Fruit fly (Drosophila melanogaster) whole organism, embryonic: ENCODE results near the gene ALiX.

Experiments used
- CG1024 ChIP-seq: fragments of 200-800 bp; sonication (Bioruptor generic); IDR thresholded peaks from 2 replicates; pipeline ENCODE4 v1.3.6; 2022; ENCODE audit warnings: missing biosample characterization, missing genetic modification characterization
- CG12659 ChIP-seq: fragments of 200-800 bp; sonication (Bioruptor generic); optimal IDR thresholded peaks from 3 replicates; lab custom pipeline; 2017; ENCODE audit warnings: mild to moderate bottlenecking, missing biosample characterization, missing genetic modification reagents, missing genetic modification characterization
- CG14441 ChIP-seq: fragments of 200-800 bp; sonication (Bioruptor generic); IDR thresholded peaks from 2 replicates; pipeline ENCODE4 v1.3.6; 2022; ENCODE audit warnings: missing biosample characterization, missing genetic modification characterization
- CG15514 ChIP-seq: fragments of 200-800 bp; sonication (Bioruptor generic); optimal IDR thresholded peaks from 3 replicates; lab custom pipeline; 2017; ENCODE audit warnings: missing biosample characterization, missing genetic modification characterization, mild to moderate bottlenecking, moderate library complexity, missing genetic modification reagents
- CG1602 ChIP-seq: fragments of 200-800 bp; sonication (Bioruptor generic); optimal IDR thresholded peaks from 3 replicates; lab custom pipeline; 2016; ENCODE audit warnings: missing biosample characterization, missing genetic modification characterization
- CG17829 ChIP-seq: fragments of 200-800 bp; optimal IDR thresholded peaks from 2 replicates; lab custom pipeline; 2019; ENCODE audit warnings: missing biosample characterization, mild to moderate bottlenecking, missing genetic modification characterization, moderate library complexity
- CG2116 ChIP-seq: fragments of 200-800 bp; sonication (Bioruptor generic); optimal IDR thresholded peaks from 3 replicates; lab custom pipeline; 2018; ENCODE audit warnings: missing biosample characterization, mild to moderate bottlenecking, missing genetic modification characterization
- CG2120 ChIP-seq: fragments of 200-800 bp; sonication (Bioruptor generic); optimal IDR thresholded peaks from 3 replicates; lab custom pipeline; 2016; ENCODE audit warnings: missing biosample characterization, missing genetic modification characterization
- CG30431 ChIP-seq: fragments of 200-800 bp; sonication (Bioruptor generic); optimal IDR thresholded peaks from 2 replicates; lab custom pipeline; 2017; ENCODE audit warnings: missing biosample characterization, missing genetic modification characterization
- CG3065 ChIP-seq: fragments of 200-800 bp; sonication (Bioruptor generic); optimal IDR thresholded peaks from 2 replicates; lab custom pipeline; 2016; ENCODE audit warnings: missing biosample characterization, missing genetic modification characterization
- CG31365 ChIP-seq: fragments of 200-800 bp; sonication (Bioruptor generic); optimal IDR thresholded peaks from 2 replicates; lab custom pipeline; 2018; ENCODE audit warnings: missing biosample characterization, mild to moderate bottlenecking, missing genetic modification characterization
- CG33557 ChIP-seq: fragments of 200-800 bp; sonication (Bioruptor generic); optimal IDR thresholded peaks from 2 replicates; lab custom pipeline; 2019; ENCODE audit warnings: missing biosample characterization, mild to moderate bottlenecking, missing genetic modification characterization, moderate library complexity
- CG7745 ChIP-seq: fragments of 200-800 bp; sonication (Bioruptor generic); optimal IDR thresholded peaks from 2 replicates; lab custom pipeline; 2018; ENCODE audit warnings: missing biosample characterization, mild to moderate bottlenecking, missing genetic modification characterization, moderate library complexity
- CG7963 ChIP-seq: fragments of 200-800 bp; sonication (Bioruptor generic); IDR thresholded peaks from 3 replicates; pipeline ENCODE4 v1.3.6; 2022; ENCODE audit warnings: missing biosample characterization, missing genetic modification characterization; ENCODE audit not compliant: partially characterized antibody
- CG8281 ChIP-seq: fragments of 200-800 bp; sonication (Bioruptor generic); optimal IDR thresholded peaks from 2 replicates; lab custom pipeline; 2018; ENCODE audit warnings: missing biosample characterization, mild to moderate bottlenecking, missing genetic modification characterization, moderate library complexity
- CG8290 ChIP-seq, 3 experiments: fragments of 200-800 bp; sonication (Bioruptor generic); optimal IDR thresholded peaks; 2 replicates each; lab custom pipeline; 2016 to 2019; ENCODE audit warnings: missing biosample characterization in 3 of 3, missing genetic modification characterization in 3 of 3, mild to moderate bottlenecking in 2 of 3, moderate library complexity in 1 of 3
- CG8924 ChIP-seq: fragments of 200-800 bp; optimal IDR thresholded peaks from 3 replicates; lab custom pipeline; 2019; ENCODE audit warnings: missing biosample characterization, mild to moderate bottlenecking, missing genetic modification characterization, moderate library complexity
- CTCF ChIP-seq: fragments of 200-800 bp; sonication (Bioruptor generic); optimal IDR thresholded peaks from 2 replicates; lab custom pipeline; 2017; ENCODE audit warnings: missing biosample characterization, mild to moderate bottlenecking, missing genetic modification characterization, moderate library complexity
- Dbx ChIP-seq: fragments of 200-800 bp; sonication (Bioruptor generic); IDR thresholded peaks from 3 replicates; pipeline ENCODE4 v1.3.6; 2022; ENCODE audit warnings: missing biosample characterization, missing genetic modification characterization
- Dp ChIP-seq: fragments of 200-800 bp; sonication (Bioruptor generic); optimal IDR thresholded peaks from 2 replicates; lab custom pipeline; 2018; ENCODE audit warnings: missing biosample characterization, mild to moderate bottlenecking, missing genetic modification characterization, moderate library complexity
- Elba2 ChIP-seq: fragments of 200-800 bp; sonication (Bioruptor generic); optimal IDR thresholded peaks from 3 replicates; lab custom pipeline; 2016; ENCODE audit warnings: missing biosample characterization, missing genetic modification characterization
- Ets65A ChIP-seq: fragments of 200-800 bp; sonication (Bioruptor generic); peaks from one replicate; lab custom pipeline; 2016; ENCODE audit warnings: missing biosample characterization, missing genetic modification characterization
- Gug ChIP-seq: fragments of 200-800 bp; sonication (Bioruptor generic); IDR thresholded peaks from 4 replicates; pipeline ENCODE4 v1.3.6; 2022; ENCODE audit warnings: missing biosample characterization, missing genetic modification characterization
- Lhr ChIP-seq: fragments of 200-800 bp; sonication (Bioruptor generic); optimal IDR thresholded peaks from 3 replicates; lab custom pipeline; 2017; ENCODE audit warnings: mild to moderate bottlenecking, missing biosample characterization, missing genetic modification reagents, missing genetic modification characterization
- Myb ChIP-seq: fragments of 200-800 bp; sonication (Bioruptor generic); optimal IDR thresholded peaks from 2 replicates; lab custom pipeline; 2016; ENCODE audit warnings: missing biosample characterization, missing genetic modification characterization
- Opbp ChIP-seq: fragments of 200-800 bp; sonication (Bioruptor generic); IDR thresholded peaks from 3 replicates; pipeline ENCODE4 v1.3.6; 2022; ENCODE audit warnings: missing biosample characterization, missing genetic modification characterization; ENCODE audit not compliant: partially characterized antibody
- Scr ChIP-seq: fragments of 200-800 bp; sonication (Bioruptor generic); IDR thresholded peaks from 2 replicates; pipeline ENCODE4 v1.3.6; 2022; ENCODE audit warnings: missing biosample characterization, missing genetic modification characterization; ENCODE audit not compliant: partially characterized antibody
- Ssrp ChIP-seq: fragments of 200-800 bp; sonication (Bioruptor generic); optimal IDR thresholded peaks from 2 replicates; lab custom pipeline; 2018; ENCODE audit warnings: missing biosample characterization, mild to moderate bottlenecking, missing genetic modification characterization, moderate library complexity
- amos ChIP-seq: fragments of 200-800 bp; sonication (Bioruptor generic); IDR thresholded peaks from 2 replicates; pipeline ENCODE4 v1.3.6; 2022; ENCODE audit warnings: missing biosample characterization, missing genetic modification characterization; ENCODE audit not compliant: partially characterized antibody
- ato ChIP-seq: fragments of 200-800 bp; sonication (Bioruptor generic); IDR thresholded peaks from 2 replicates; pipeline ENCODE4 v1.3.6; 2022; ENCODE audit warnings: missing biosample characterization, missing genetic modification characterization; ENCODE audit not compliant: partially characterized antibody
- bsh ChIP-seq, 2 experiments: fragments of 200-800 bp; sonication (Bioruptor generic); optimal IDR thresholded peaks; 2 replicates each; lab custom pipeline; 2017 to 2018; ENCODE audit warnings: mild to moderate bottlenecking in 2 of 2, missing biosample characterization in 2 of 2, missing genetic modification characterization in 2 of 2, moderate library complexity in 1 of 2
- croc ChIP-seq: fragments of 200-800 bp; sonication (Bioruptor generic); conservative IDR thresholded peaks from 3 replicates; pipeline ENCODE4 v1.3.6; 2022; ENCODE audit warnings: missing biosample characterization, missing genetic modification characterization
- crol ChIP-seq: fragments of 200-800 bp; sonication (Bioruptor generic); IDR thresholded peaks from 2 replicates; pipeline ENCODE4 v1.3.6; 2022; ENCODE audit warnings: missing biosample characterization, missing genetic modification characterization
- cwo ChIP-seq: fragments of 200-800 bp; sonication (Bioruptor generic); optimal IDR thresholded peaks from 3 replicates; lab custom pipeline; 2017; ENCODE audit warnings: missing biosample characterization, missing genetic modification characterization, mild to moderate bottlenecking, moderate library complexity, missing genetic modification reagents
- eve ChIP-seq, 2 experiments: fragments of >200 bp; optimal IDR thresholded peaks; 2 replicates each; lab custom pipeline; 2017; ENCODE audit warnings: missing biosample characterization in 2 of 2, missing genetic modification characterization in 2 of 2
- ewg ChIP-seq: fragments of 200-800 bp; sonication (Bioruptor generic); optimal IDR thresholded peaks from 3 replicates; lab custom pipeline; 2017; ENCODE audit warnings: mild to moderate bottlenecking, missing biosample characterization, missing genetic modification reagents, missing genetic modification characterization
- gcm ChIP-seq: fragments of 200-800 bp; sonication (Bioruptor generic); optimal IDR thresholded peaks from 2 replicates; lab custom pipeline; 2019; ENCODE audit warnings: missing biosample characterization, mild to moderate bottlenecking, missing genetic modification characterization, moderate library complexity
- gsb-n ChIP-seq: fragments of 200-800 bp; sonication (Bioruptor generic); optimal IDR thresholded peaks from 3 replicates; lab custom pipeline; 2018; ENCODE audit warnings: missing biosample characterization, mild to moderate bottlenecking, missing genetic modification characterization
- jigr1 ChIP-seq: fragments of 200-800 bp; sonication (Bioruptor generic); IDR thresholded peaks from 3 replicates; pipeline ENCODE4 v1.3.6; 2022; ENCODE audit warnings: missing biosample characterization, missing genetic modification characterization
- lab ChIP-seq: fragments of 200-800 bp; sonication (Bioruptor generic); optimal IDR thresholded peaks from 3 replicates; lab custom pipeline; 2017; ENCODE audit warnings: missing biosample characterization, missing genetic modification characterization, mild to moderate bottlenecking, moderate library complexity, missing genetic modification reagents
- nerfin-1 ChIP-seq: fragments of 200-800 bp; sonication (Bioruptor generic); optimal IDR thresholded peaks from 3 replicates; lab custom pipeline; 2019; ENCODE audit warnings: missing biosample characterization, mild to moderate bottlenecking, missing genetic modification characterization, moderate library complexity
- pb ChIP-seq: fragments of 200-800 bp; sonication (Bioruptor generic); optimal IDR thresholded peaks from 3 replicates; lab custom pipeline; 2016; ENCODE audit warnings: missing biosample characterization, missing genetic modification characterization
- peb ChIP-seq: fragments of 200-800 bp; sonication (Bioruptor generic); IDR thresholded peaks from 2 replicates; pipeline ENCODE4 v1.3.6; 2022; ENCODE audit warnings: missing biosample characterization, missing genetic modification characterization
- pita ChIP-seq: fragments of 200-800 bp; sonication (Bioruptor generic); optimal IDR thresholded peaks from 2 replicates; lab custom pipeline; 2017; ENCODE audit warnings: missing biosample characterization, mild to moderate bottlenecking, missing genetic modification characterization
- ro ChIP-seq: fragments of 200-800 bp; sonication (Bioruptor generic); IDR thresholded peaks from 2 replicates; pipeline ENCODE4 v1.3.6; 2022; ENCODE audit warnings: missing biosample characterization, missing genetic modification characterization
- sim ChIP-seq: fragments of 200-800 bp; sonication (Bioruptor generic); IDR thresholded peaks from 2 replicates; pipeline ENCODE4 v1.3.6; 2022; ENCODE audit warnings: missing biosample characterization, missing genetic modification characterization
- sug ChIP-seq: fragments of 200-800 bp; optimal IDR thresholded peaks from 2 replicates; lab custom pipeline; 2019; ENCODE audit warnings: missing biosample characterization, mild to moderate bottlenecking, missing genetic modification characterization, moderate library complexity
- tll ChIP-seq, 2 experiments: fragments of 200-800 bp in 1 of 2; fragments of >200 bp in 1 of 2; sonication (Bioruptor generic) in 1 of 2; optimal IDR thresholded peaks; 2 replicates each; lab custom pipeline; 2017 to 2019; ENCODE audit warnings: missing biosample characterization in 2 of 2, missing genetic modification characterization in 2 of 2, mild to moderate bottlenecking in 1 of 2, moderate library complexity in 1 of 2
- wdn ChIP-seq: fragments of 200-800 bp; sonication (Bioruptor generic); IDR thresholded peaks from 2 replicates; pipeline ENCODE4 v1.3.6; 2022; ENCODE audit warnings: missing biosample characterization, missing genetic modification characterization

The ALiX gene

dm6 chr3R:27652156-27652810 lies 47.6 kb downstream of the ALiX start, which contains the start of gene RpS10a (continued):
- no peak for TF ChIP-seq pb (GFP tag; lab: Kevin White, UChicago)
- no peak for TF ChIP-seq sug
- TF ChIP-seq ato (GFP tag; lab: Robert Waterston, UW) = no peak
- peak; percentile 57; the same call in 2 of the 3 replicates for TF ChIP-seq Opbp
- TF ChIP-seq Dbx (GFP tag; lab: Robert Waterston, UW) = no peak
- TF ChIP-seq CG15514 (GFP tag; lab: Kevin White, UChicago) = peak; percentile 17
- peak; percentile 27 for TF ChIP-seq CG2120
- TF ChIP-seq CG8281 (tag; lab: Kevin White, UChicago) = no peak
- TF ChIP-seq CG2116 (GFP tag; lab: Kevin White, UChicago) = no peak
- no peak for TF ChIP-seq croc (GFP tag; lab: Robert Waterston, UW)
- no peak for TF ChIP-seq CG8924 (tag; lab: Kevin White, UChicago)
- no peak for TF ChIP-seq jigr1 (GFP tag; lab: Robert Waterston, UW)
- no peak for TF ChIP-seq gsb-n
- no peak for TF ChIP-seq Gug (GFP tag; lab: Robert Waterston, UW)
- peak; percentile 58 for TF ChIP-seq ewg (GFP tag; lab: Kevin White, UChicago)
- TF ChIP-seq lab (GFP tag; lab: Kevin White, UChicago) = peak; percentile 16
- no peak for TF ChIP-seq CG1024
- TF ChIP-seq cwo (GFP tag; lab: Kevin White, UChicago) = no peak
- no peak for TF ChIP-seq CG7745 (tag; lab: Kevin White, UChicago)
- TF ChIP-seq Elba2 (GFP tag; lab: Kevin White, UChicago) = no peak
- no peak for TF ChIP-seq CG17829 (tag; lab: Kevin White, UChicago)
- TF ChIP-seq Scr (GFP tag; lab: Robert Waterston, UW) = no peak
- TF ChIP-seq CG8290 (GFP tag; optimal IDR thresholded peaks at IDR 0.05; lab: Kevin White, UChicago) = no peak
- no peak for TF ChIP-seq CG8290 (tag; optimal IDR thresholded peaks at IDR 0.05; lab: Kevin White, UChicago)
- peak; percentile 100 for TF ChIP-seq nerfin-1
- no peak for TF ChIP-seq sim (GFP tag; lab: Robert Waterston, UW)
- no peak for TF ChIP-seq wdn (GFP tag; lab: Robert Waterston, UW)
- no peak for TF ChIP-seq CG14441 (GFP tag; lab: Robert Waterston, UW)
- no peak for TF ChIP-seq peb (GFP tag; lab: Robert Waterston, UW)
- TF ChIP-seq gcm (GFP tag; lab: Kevin White, UChicago) = no peak
- no peak for TF ChIP-seq ro (GFP tag; lab: Robert Waterston, UW)
- TF ChIP-seq eve (GFP tag; optimal IDR thresholded peaks at IDR 0.05; lab: Kevin White, UChicago) = no peak
- no peak for TF ChIP-seq CG7963 (GFP tag; lab: Robert Waterston, UW)

- TF ChIP-seq bsh (GFP tag; optimal IDR thresholded peaks at IDR 0.05; lab: Kevin White, UChicago) = no peak
- no peak for TF ChIP-seq amos (GFP tag; lab: Robert Waterston, UW)
- TF ChIP-seq CG31365 (tag; lab: Kevin White, UChicago) = peak; percentile 95
- no peak for TF ChIP-seq CG1602 (GFP tag; lab: Kevin White, UChicago)
- TF ChIP-seq tll (GFP tag; optimal IDR thresholded peaks at IDR 0.05; lab: Kevin White, UChicago) = no peak
- TF ChIP-seq Ssrp (tag; lab: Kevin White, UChicago) = no peak
- peak; percentile 68 for TF ChIP-seq Ets65A (GFP tag; lab: Kevin White, UChicago)
- no peak for TF ChIP-seq CG33557 (GFP tag; lab: Kevin White, UChicago)
- TF ChIP-seq pita = peak; percentile 75
- no peak for TF ChIP-seq CG3065
- TF ChIP-seq Lhr (GFP tag; lab: Kevin White, UChicago) = peak; percentile 32
- peak; percentile 92 for TF ChIP-seq Myb (GFP tag; lab: Kevin White, UChicago)
- TF ChIP-seq Opbp = peak; percentile 32; the same call in 1 of the 3 replicates
- TF ChIP-seq Elba2 (GFP tag; lab: Kevin White, UChicago) = peak; percentile 9
- no peak for TF ChIP-seq CG30431 (GFP tag; lab: Kevin White, UChicago)
- peak; percentile 7 for TF ChIP-seq CG12659
- TF ChIP-seq Dp (GFP tag; lab: Kevin White, UChicago) = peak; percentile 16
- TF ChIP-seq CG8290 (GFP tag; optimal IDR thresholded peaks at IDR 0.05; lab: Kevin White, UChicago) = no peak
- TF ChIP-seq CG8290 (tag; optimal IDR thresholded peaks at IDR 0.05; lab: Kevin White, UChicago) = peak in 1 of 2 experiments; percentile 67
- no peak for TF ChIP-seq crol (GFP tag; lab: Robert Waterston, UW)
- peak; percentile 63 for TF ChIP-seq CTCF (GFP tag; lab: Kevin White, UChicago)
Measured at dm6 chr3R:27651710-27652109, 48.2 kb downstream of the ALiX start.
